Worm (Caenorhabditis elegans) whole organism, L2 larva: ENCODE measurements around the gene lgc-38.

Source experiments
- C34F6.9 ChIP-seq: fragments of 150-350 bp; optimal IDR thresholded peaks from 2 replicates; lab custom pipeline; 2014; ENCODE audit warnings: missing biosample characterization, missing genetic modification characterization
- F13H6.1 ChIP-seq: sonication (generic microtip); optimal IDR thresholded peaks from 2 replicates; lab custom pipeline; 2016; ENCODE audit warnings: missing genetic modification characterization, missing compliant biosample characterization
- Y55F3AM.14 ChIP-seq: fragments of 200-800 bp; sonication (Bioruptor generic); optimal IDR thresholded peaks from 2 replicates; lab custom pipeline; 2018; ENCODE audit warnings: mild to moderate bottlenecking, missing genetic modification characterization, missing compliant biosample characterization
- aly-2 ChIP-seq: fragments of 150-350 bp; optimal IDR thresholded peaks from 2 replicates; lab custom pipeline; 2014; ENCODE audit warnings: missing biosample characterization, missing genetic modification characterization
- blmp-1 ChIP-seq: sonication (generic microtip); optimal IDR thresholded peaks from 2 replicates; lab custom pipeline; 2017; ENCODE audit warnings: missing genetic modification characterization, mild to moderate bottlenecking, missing compliant biosample characterization, antibody characterized with exemption, moderate library complexity; ENCODE audit not compliant: insufficient read depth
- ceh-16 ChIP-seq: fragments of 150-350 bp; optimal IDR thresholded peaks from 2 replicates; lab custom pipeline; 2014; ENCODE audit warnings: missing biosample characterization, missing genetic modification characterization
- ceh-82 ChIP-seq: fragments of 150-350 bp; optimal IDR thresholded peaks from 2 replicates; lab custom pipeline; 2014; ENCODE audit warnings: missing biosample characterization, missing genetic modification characterization
- egl-27 ChIP-seq: sonication (generic microtip); optimal IDR thresholded peaks from 3 replicates; lab custom pipeline; 2017; ENCODE audit warnings: missing biosample characterization, missing genetic modification reagents, missing genetic modification characterization
- elt-1 ChIP-seq: fragments of 150-350 bp; optimal IDR thresholded peaks from 2 replicates; lab custom pipeline; 2014; ENCODE audit warnings: missing biosample characterization, missing genetic modification characterization
- elt-3 ChIP-seq: sonication (generic microtip); optimal IDR thresholded peaks from 2 replicates; lab custom pipeline; 2017; ENCODE audit warnings: missing biosample characterization, missing genetic modification characterization
- fos-1 ChIP-seq: fragments of 150-350 bp; optimal IDR thresholded peaks from 2 replicates; lab custom pipeline; 2014; ENCODE audit warnings: missing biosample characterization, missing genetic modification characterization
- lin-11 ChIP-seq: fragments of 150-350 bp; sonication (generic microtip); optimal IDR thresholded peaks from 2 replicates; lab custom pipeline; 2014; ENCODE audit warnings: missing biosample characterization, missing genetic modification characterization, inconsistent platforms, mixed read lengths
- lin-13 ChIP-seq: fragments of 150-350 bp; optimal IDR thresholded peaks from 2 replicates; lab custom pipeline; 2014; ENCODE audit warnings: missing biosample characterization, missing genetic modification reagents, missing genetic modification characterization
- lin-39 ChIP-seq: fragments of 150-350 bp; optimal IDR thresholded peaks from 2 replicates; lab custom pipeline; 2014; ENCODE audit warnings: missing biosample characterization, missing genetic modification reagents, missing genetic modification characterization
- mdl-1 ChIP-seq, 2 experiments: fragments of 150-350 bp in 1 of 2; sonication (generic microtip) in 1 of 2; optimal IDR thresholded peaks; 2 replicates each; lab custom pipeline; 2017; ENCODE audit warnings: missing biosample characterization in 2 of 2, missing genetic modification characterization in 2 of 2
- nhr-10 ChIP-seq: sonication (generic microtip); optimal IDR thresholded peaks from 2 replicates; lab custom pipeline; 2017; ENCODE audit warnings: missing biosample characterization, missing genetic modification characterization
- nhr-11 ChIP-seq: fragments of 150-350 bp; optimal IDR thresholded peaks from 2 replicates; lab custom pipeline; 2014; ENCODE audit warnings: missing biosample characterization, missing genetic modification characterization
- nhr-129 ChIP-seq: fragments of 150-350 bp; optimal IDR thresholded peaks from 2 replicates; lab custom pipeline; 2014; ENCODE audit warnings: missing biosample characterization, missing genetic modification characterization
- nhr-21 ChIP-seq: fragments of 150-350 bp; optimal IDR thresholded peaks from 2 replicates; lab custom pipeline; 2014; ENCODE audit warnings: missing biosample characterization, missing genetic modification characterization
- nhr-23 ChIP-seq: fragments of 150-350 bp; optimal IDR thresholded peaks from 2 replicates; lab custom pipeline; 2014; ENCODE audit warnings: missing biosample characterization, missing genetic modification reagents, missing genetic modification characterization
- nhr-237 ChIP-seq: fragments of 150-350 bp; optimal IDR thresholded peaks from 2 replicates; lab custom pipeline; 2014; ENCODE audit warnings: missing biosample characterization, missing genetic modification characterization
- nhr-77 ChIP-seq: fragments of 150-350 bp; optimal IDR thresholded peaks from 2 replicates; lab custom pipeline; 2014; ENCODE audit warnings: missing biosample characterization, missing genetic modification characterization
- peb-1 ChIP-seq: fragments of 150-350 bp; optimal IDR thresholded peaks from 2 replicates; lab custom pipeline; 2014; ENCODE audit warnings: missing biosample characterization, missing genetic modification characterization
- skn-1 ChIP-seq: sonication (generic microtip); optimal IDR thresholded peaks from 2 replicates; lab custom pipeline; 2017; ENCODE audit warnings: missing biosample characterization, missing genetic modification characterization
- snpc-4 ChIP-seq: fragments of 150-350 bp; optimal IDR thresholded peaks from 2 replicates; lab custom pipeline; 2014; ENCODE audit warnings: missing biosample characterization, missing genetic modification characterization
- unc-55 ChIP-seq: fragments of 150-350 bp; sonication (generic microtip); optimal IDR thresholded peaks from 3 replicates; lab custom pipeline; 2014; ENCODE audit warnings: missing biosample characterization, missing genetic modification reagents, missing genetic modification characterization
- unc-62 ChIP-seq: fragments of 150-350 bp; optimal IDR thresholded peaks from 2 replicates; lab custom pipeline; 2014; ENCODE audit warnings: missing biosample characterization, missing genetic modification reagents, missing genetic modification characterization
- zag-1 ChIP-seq: fragments of 150-350 bp; optimal IDR thresholded peaks from 2 replicates; lab custom pipeline; 2014; ENCODE audit warnings: missing biosample characterization, missing genetic modification characterization
- ztf-1 ChIP-seq: fragments of 200-800 bp; sonication (Bioruptor generic); conservative IDR thresholded peaks from 2 replicates; pipeline ENCODE4 v1.3.6; 2022; ENCODE audit warnings: missing genetic modification characterization, missing compliant biosample characterization
- ztf-11 ChIP-seq: sonication (generic microtip); optimal IDR thresholded peaks from 2 replicates; lab custom pipeline; 2017; ENCODE audit warnings: missing biosample characterization, missing genetic modification characterization
- ztf-4 ChIP-seq: fragments of 150-350 bp; optimal IDR thresholded peaks from 2 replicates; lab custom pipeline; 2014; ENCODE audit warnings: missing biosample characterization, missing genetic modification characterization

The lgc-38 gene

DNA sequence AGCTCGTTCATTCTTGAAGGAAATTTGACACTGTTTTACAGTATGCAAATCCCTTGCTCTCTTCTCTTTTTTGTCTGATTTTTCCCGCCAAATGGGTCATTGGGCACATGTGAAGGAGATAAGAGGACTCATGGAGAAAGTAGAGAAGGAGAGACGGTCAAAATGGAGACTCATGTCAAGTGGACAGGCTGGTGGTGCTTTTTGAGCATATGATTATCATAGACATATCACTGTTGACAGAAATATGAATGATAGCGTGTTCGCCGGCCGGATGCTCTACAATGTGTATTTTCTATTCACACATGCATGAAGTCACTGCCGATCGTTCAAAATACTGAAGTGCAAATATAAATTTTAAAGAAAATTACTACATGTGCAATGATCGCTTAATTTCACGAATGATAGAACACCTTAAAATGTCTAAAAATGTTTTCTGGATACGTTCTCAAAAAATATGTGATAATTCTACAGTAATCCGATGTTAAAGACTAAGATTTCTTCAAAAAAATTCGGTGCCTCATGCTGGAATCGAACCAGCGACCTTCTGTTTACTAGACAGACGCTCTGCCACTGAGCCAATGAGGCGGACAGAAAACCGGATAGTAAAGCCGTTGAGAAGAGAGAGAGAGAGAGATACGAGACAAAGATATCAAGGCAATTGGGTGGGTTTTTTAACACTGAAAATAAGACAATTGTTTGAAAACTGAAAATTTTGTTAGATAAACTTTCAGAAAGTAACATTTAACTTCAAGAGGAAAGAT, 21.3 kb downstream of the lgc-38 start (continued):
- TF ChIP-seq lin-11 (tag; lab: Kevin White, UChicago) = no peak
- TF ChIP-seq zag-1 (tag; lab: Kevin White, UChicago) = no peak
- no peak for TF ChIP-seq elt-1 (tag; lab: Kevin White, UChicago)
- TF ChIP-seq skn-1 = no peak
- TF ChIP-seq C34F6.9 (tag; lab: Kevin White, UChicago) = peak; percentile 19
- TF ChIP-seq ztf-1 (GFP tag; lab: Robert Waterston, UW) = no peak
- no peak for TF ChIP-seq Y55F3AM.14
- TF ChIP-seq F13H6.1 = peak; percentile 38
- TF ChIP-seq ceh-82 (tag; lab: Kevin White, UChicago) = no peak
- TF ChIP-seq nhr-77 (tag; lab: Kevin White, UChicago) = no peak
- TF ChIP-seq unc-55 = peak; percentile 62
- no peak for TF ChIP-seq nhr-11 (tag; lab: Kevin White, UChicago)

- TF ChIP-seq blmp-1 (no peak), fos-1 (tag; lab: Kevin White, UChicago) (peak; percentile 3), C34F6.9 (tag; lab: Kevin White, UChicago) (no peak)
These were observed 23.1 kb downstream of the lgc-38 start for ce11 chrIII:7032070-7032469.

DNA sequence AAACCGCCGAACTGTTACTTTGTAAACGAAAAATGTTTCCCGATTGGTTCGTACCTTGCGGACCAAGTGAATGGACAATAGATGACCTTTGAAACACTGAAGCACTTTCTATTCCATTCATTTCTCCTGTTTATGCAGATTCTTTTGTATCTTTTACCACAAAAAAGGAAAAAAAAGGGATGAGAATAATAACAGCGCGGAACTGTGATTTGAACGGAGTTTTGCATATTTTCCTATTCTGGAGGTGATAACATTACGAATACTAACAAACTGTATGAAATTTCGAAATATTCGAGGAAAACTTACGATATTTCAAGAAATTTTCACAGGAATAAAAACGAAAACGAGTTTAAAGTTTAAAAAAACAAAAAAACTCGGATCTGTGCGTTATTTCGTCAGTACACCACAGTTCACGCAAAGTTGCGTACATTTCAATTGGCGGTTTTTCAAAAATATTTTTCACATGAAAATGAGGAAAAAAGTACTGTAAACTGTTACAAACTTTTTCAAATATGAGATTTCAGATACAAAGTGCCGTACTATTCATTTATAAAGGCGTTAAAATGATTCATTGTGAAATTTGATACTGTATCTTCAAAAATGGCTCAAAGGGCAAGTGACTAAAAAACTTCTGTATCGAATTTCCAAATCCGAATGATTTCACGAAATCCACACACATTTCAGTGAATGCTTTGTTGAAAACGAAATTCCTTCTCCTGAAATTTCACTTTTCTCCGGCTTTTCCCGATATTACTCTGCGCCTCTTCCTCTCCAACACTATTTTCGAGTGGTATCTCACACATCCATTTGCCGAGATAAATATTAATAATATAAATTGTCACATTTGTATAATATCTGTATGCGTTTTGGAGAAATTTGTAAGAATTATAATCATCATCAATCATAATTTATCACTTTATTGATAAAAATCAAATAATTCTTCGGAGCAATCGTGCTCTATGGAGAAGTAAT, 25.6 kb downstream of the lgc-38 start:
- no peak for TF ChIP-seq mdl-1 (tag; optimal IDR thresholded peaks at IDR 0.05; lab: Kevin White, UChicago)
- no peak for TF ChIP-seq ceh-82 (tag; lab: Kevin White, UChicago)
- TF ChIP-seq nhr-21 (tag; lab: Kevin White, UChicago) = no peak
- TF ChIP-seq nhr-237 (tag; lab: Kevin White, UChicago) = no peak
- TF ChIP-seq C34F6.9 (tag; lab: Kevin White, UChicago) = no peak
- TF ChIP-seq snpc-4 (tag; lab: Kevin White, UChicago) = no peak
- TF ChIP-seq lin-13 (GFP tag; lab: Kevin White, UChicago) = no peak
- TF ChIP-seq aly-2 (tag; lab: Kevin White, UChicago) = no peak
- no peak for TF ChIP-seq elt-3 (tag; lab: Kevin White, UChicago)
- TF ChIP-seq unc-62 (GFP tag; lab: Kevin White, UChicago) = no peak
- no peak for TF ChIP-seq nhr-129
- no peak for TF ChIP-seq ceh-16 (tag; lab: Kevin White, UChicago)
- no peak for TF ChIP-seq ztf-11 (tag; lab: Kevin White, UChicago)

ce11 chrIII:7045643-7046042, 36.7 kb downstream of the lgc-38 start, which contains the start of gene R01H2.7:
Gene R01H2.7, minus strand, starts transcription at chrIII:7045743.
- TF ChIP-seq C34F6.9 (tag; lab: Kevin White, UChicago) = no peak
- no peak for TF ChIP-seq unc-55
- no peak for TF ChIP-seq blmp-1
- no peak for TF ChIP-seq peb-1 (tag; lab: Kevin White, UChicago)
- TF ChIP-seq, all 48 proteins: peak for 0

DNA sequence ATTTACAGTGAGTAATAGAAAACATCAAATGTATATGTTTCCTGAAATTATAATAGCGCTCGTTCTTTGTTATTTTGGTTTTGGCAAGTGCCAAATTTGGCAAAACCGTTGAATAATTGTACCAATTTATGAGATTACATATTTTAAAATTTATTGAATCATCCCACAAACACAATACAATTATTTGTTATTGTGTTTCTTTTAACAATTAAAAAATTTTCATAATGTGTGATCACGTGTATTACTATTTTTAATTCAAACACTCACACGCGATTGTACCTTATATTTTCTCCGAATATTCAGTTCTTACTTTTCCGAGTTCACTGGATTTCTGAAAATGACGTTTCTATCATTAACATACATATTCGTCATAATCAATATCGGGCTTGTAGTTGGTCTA, 47.3 kb downstream of the lgc-38 start, which contains the start of gene R01H2.2:
Gene R01H2.2 (plus strand): TSS at position 301 of the 400 bp plus-strand sequence.
- TF ChIP-seq lin-13 (GFP tag; lab: Kevin White, UChicago) (no peak), egl-27 (tag; lab: Kevin White, UChicago) (no peak), elt-3 (tag; lab: Kevin White, UChicago) (no peak), nhr-10 (tag; lab: Kevin White, UChicago) (no peak)
- TF ChIP-seq, all 48 proteins: peak for 0

DNA sequence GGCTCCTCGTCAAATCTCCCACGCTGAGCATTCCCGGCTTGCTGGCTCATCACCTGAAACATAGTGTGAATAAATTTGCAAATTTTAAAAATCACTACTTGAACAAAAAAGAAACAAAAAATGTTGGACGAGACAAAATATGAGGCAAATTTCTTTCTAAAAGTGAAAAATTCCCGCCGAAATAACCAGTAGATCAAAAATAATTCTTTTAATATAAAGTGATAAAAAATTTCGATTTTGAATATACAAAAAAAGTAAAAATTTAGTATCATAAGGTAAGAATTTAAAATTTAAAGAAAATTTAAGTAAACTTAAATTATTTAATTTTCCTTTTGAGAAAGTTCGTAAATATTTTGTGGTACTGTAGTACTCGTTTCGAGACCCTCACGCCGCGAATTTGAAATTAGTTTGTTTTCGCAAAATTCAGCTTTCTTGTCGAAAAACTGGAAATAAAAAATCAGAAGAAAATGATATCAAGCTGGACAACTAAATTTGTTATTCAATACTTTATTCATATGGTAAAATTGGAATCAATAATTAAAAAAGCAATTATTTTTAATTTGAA, 51.7 kb downstream of the lgc-38 start, which contains the start of gene egg-2:
Gene egg-2 (minus strand): TSS at position 53 of the 565 bp plus-strand sequence.
- no peak for TF ChIP-seq lin-11 (tag; lab: Kevin White, UChicago)
- no peak for TF ChIP-seq nhr-77 (tag; lab: Kevin White, UChicago)
- no peak for TF ChIP-seq nhr-23 (tag; lab: Kevin White, UChicago)
- no peak for TF ChIP-seq mdl-1 (tag; optimal IDR thresholded peaks at IDR 0.05; lab: Kevin White, UChicago)
- no peak for TF ChIP-seq elt-1 (tag; lab: Kevin White, UChicago)
- no peak for TF ChIP-seq ztf-4 (tag; lab: Kevin White, UChicago)
- TF ChIP-seq lin-39 (tag; lab: Kevin White, UChicago) = no peak
